Fruit fly (Drosophila melanogaster): Measurements from ENCODE around the gene Ms.

DNA sequence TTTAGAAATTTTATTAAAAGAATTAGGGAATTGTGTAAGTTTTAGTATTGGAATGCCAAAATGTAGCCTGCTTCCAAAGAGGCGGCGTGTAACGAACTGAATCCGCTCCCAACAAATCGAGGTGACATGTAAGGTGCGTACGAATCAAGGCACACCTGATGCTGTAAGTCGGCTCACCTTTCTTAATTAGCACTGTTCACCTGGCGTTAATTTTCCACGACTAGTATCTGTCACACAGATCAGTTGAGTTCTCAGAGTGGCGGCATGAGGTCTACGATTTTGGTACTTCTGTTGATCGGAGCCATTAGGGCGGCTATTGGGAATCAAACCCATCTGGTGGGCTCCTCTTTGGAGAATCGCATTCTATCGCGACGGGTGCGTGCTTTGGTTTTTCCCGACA lies 20.2 kb downstream of the Ms start, which contains the start of the genes CG5762 and CG33339:
- TF ChIP-seq CG32121 (GFP tag; IDR thresholded peaks at IDR 0.05) (no peak), EcR (GFP tag; optimal IDR thresholded peaks at IDR 0.05) (no peak), rn (GFP tag; IDR thresholded peaks at IDR 0.05) (no peak), CG12605 (GFP tag; IDR thresholded peaks at IDR 0.05) (no peak), Ets98B (GFP tag; IDR thresholded peaks at IDR 0.05) (no peak), Pif1A (GFP tag; optimal IDR thresholded peaks at IDR 0.05) (no peak), CG8159 (tag; optimal IDR thresholded peaks at IDR 0.05) (no peak), D1 (tag; optimal IDR thresholded peaks at IDR 0.05) (no peak), CG10348 (GFP tag; IDR thresholded peaks at IDR 0.05) (no peak), CG17806 (tag; optimal IDR thresholded peaks at IDR 0.05) (no peak), CG9948 (tag; optimal IDR thresholded peaks at IDR 0.05) (no peak), fd96Ca (GFP tag; IDR thresholded peaks at IDR 0.05) (no peak), gl (tag; optimal IDR thresholded peaks at IDR 0.05) (no peak)
